Worm (Caenorhabditis elegans) whole organism, L1 larva: ENCODE data around the gene srx-43.

Experiments used
- mep-1 ChIP-seq: fragments of 150-350 bp; optimal IDR thresholded peaks from 2 replicates; lab custom pipeline; 2014; ENCODE audit warnings: missing biosample characterization, missing genetic modification characterization
- sox-4 ChIP-seq: sonication (generic microtip); optimal IDR thresholded peaks from 2 replicates; lab custom pipeline; 2016; ENCODE audit warnings: missing genetic modification characterization, missing compliant biosample characterization

DNA sequence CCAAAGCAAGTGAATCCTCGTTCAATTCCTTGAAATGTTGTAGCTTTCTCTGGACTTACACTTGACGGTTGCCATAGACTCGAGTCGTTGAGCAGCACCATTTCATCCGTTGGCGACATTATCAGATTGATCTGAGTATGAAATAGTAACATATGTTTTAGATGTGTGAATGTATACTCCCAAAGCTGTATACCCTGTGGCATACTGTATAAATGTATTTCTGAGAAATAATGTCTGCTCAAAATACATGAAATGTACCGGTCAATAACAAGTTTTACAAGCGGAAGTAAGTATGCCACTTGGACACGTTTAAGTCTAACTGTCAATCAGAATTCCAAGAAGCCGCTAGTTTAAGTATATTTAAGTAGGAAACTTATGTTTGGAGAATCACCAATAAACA lies 8.2 kb upstream of the srx-43 start, which contains the start of gene str-233:
- TF ChIP-seq mep-1 (tag; lab: Kevin White, UChicago) (no peak), sox-4 (no peak)
